Fruit fly (Drosophila melanogaster): ENCODE results near the gene CG4669.

Gene CG4669

dm6 chr3L:5247923-5248821 lies 13.9 kb downstream of the CG4669 start (continued):
- TF ChIP-seq inv (GFP tag; IDR thresholded peaks at IDR 0.05; ENCODE audit: partially characterized antibody) (no peak), CG8765 (GFP tag; IDR thresholded peaks at IDR 0.05) (no peak), fd102C (GFP tag; optimal IDR thresholded peaks at IDR 0.05) (no peak), dpn (GFP tag; optimal IDR thresholded peaks at IDR 0.05) (peak; percentile 46 to 53), CG16863 (GFP tag; optimal IDR thresholded peaks at IDR 0.05) (peak; percentile 42), fd96Cb (tag; optimal IDR thresholded peaks at IDR 0.05) (peak; percentile 62), CG12391 (tag; optimal IDR thresholded peaks at IDR 0.05) (peak; percentile 36), Rx (GFP tag; IDR thresholded peaks at IDR 0.05) (peak; percentile 51), CG7786 (GFP tag; optimal IDR thresholded peaks at IDR 0.05) (peak; percentile 62), pzg (GFP tag; optimal IDR thresholded peaks at IDR 0.05) (no peak), Bdp1 (GFP tag; optimal IDR thresholded peaks at IDR 0.05) (peak; percentile 37), fu2 (GFP tag; optimal IDR thresholded peaks at IDR 0.05) (peak; percentile 50), hbn (GFP tag; IDR thresholded peaks at IDR 0.05; ENCODE audit: partially characterized antibody) (no peak), wdn (GFP tag; IDR thresholded peaks at IDR 0.05) (0 out of 2 replicates have a peak, but pooled peaks have one; percentile 26), CG13775 (GFP tag; optimal IDR thresholded peaks at IDR 0.05) (peak; percentile 35), CG10654 (GFP tag; optimal IDR thresholded peaks at IDR 0.05) (peak; percentile 10), CG12769 (tag; optimal IDR thresholded peaks at IDR 0.05) (peak; percentile 23), cas (GFP tag; IDR thresholded peaks at IDR 0.05) (no peak), C15 (GFP tag; IDR thresholded peaks at IDR 0.05) (peak; percentile 51; the same call in 1 of the 3 replicates), MTF-1 (GFP tag; optimal IDR thresholded peaks at IDR 0.05; ENCODE audit: borderline replicate concordance) (no peak), B-H2 (GFP tag; optimal IDR thresholded peaks at IDR 0.05) (no peak), CG12104 (GFP tag; optimal IDR thresholded peaks at IDR 0.05) (peak; percentile 51), lilli (GFP tag; optimal IDR thresholded peaks at IDR 0.05) (peak; percentile 65), CG14965 (GFP tag; optimal IDR thresholded peaks at IDR 0.05; ENCODE audit: borderline replicate concordance) (no peak), CG10565 (GFP tag; optimal IDR thresholded peaks at IDR 0.05) (no peak), mirr (GFP tag; optimal IDR thresholded peaks at IDR 0.05) (no peak), pfk (GFP tag; optimal IDR thresholded peaks at IDR 0.05) (no peak), danr (GFP tag; IDR thresholded peaks at IDR 0.05) (peak; percentile 74), CG8478 (optimal IDR thresholded peaks at IDR 0.05) (no peak), gcm (GFP tag; optimal IDR thresholded peaks at IDR 0.05) (no peak), Vsx1 (GFP tag; optimal IDR thresholded peaks at IDR 0.05) (no peak), dmrt99B (tag; optimal IDR thresholded peaks at IDR 0.05) (peak; percentile 75), tll (GFP tag; optimal IDR thresholded peaks at IDR 0.05) (no peak), scrt (GFP tag; optimal IDR thresholded peaks at IDR 0.05) (no peak), CG11504 (tag; optimal IDR thresholded peaks at IDR 0.05) (peak; percentile 73), lmd (GFP tag; IDR thresholded peaks at IDR 0.05) (peak; percentile 83), CG13287 (GFP tag; IDR thresholded peaks at IDR 0.05; ENCODE audit: partially characterized antibody) (no peak), CG10366 (GFP tag; IDR thresholded peaks at IDR 0.05) (peak; percentile 54), ftz-f1 (GFP tag; optimal IDR thresholded peaks at IDR 0.05) (no peak), Deaf1 (tag; optimal IDR thresholded peaks at IDR 0.05) (peak; percentile 92), CG2712 (tag; optimal IDR thresholded peaks at IDR 0.05) (peak; percentile 69), fru (optimal IDR thresholded peaks at IDR 0.05) (no peak), ATbp (GFP tag; optimal IDR thresholded peaks at IDR 0.05) (peak; percentile 54), dati (GFP tag; IDR thresholded peaks at IDR 0.05) (peak; percentile 52; the same call in 1 of the 2 replicates), CG8924 (tag; optimal IDR thresholded peaks at IDR 0.05) (peak; percentile 30), CG7271 (tag; optimal IDR thresholded peaks at IDR 0.05) (no peak), CG8944 (GFP tag; optimal IDR thresholded peaks at IDR 0.05) (peak; percentile 58), CG31224 (GFP tag; IDR thresholded peaks at IDR 0.05) (peak; percentile 43)

All from whole organism, embryonic.